Fruit fly (Drosophila melanogaster) whole organism, wandering third instar larva: ENCODE data around the gene oc.

Experiments used
- Dfd ChIP-seq: fragments of >200 bp; optimal IDR thresholded peaks from 2 replicates; lab custom pipeline; 2017; ENCODE audit warnings: missing biosample characterization, missing genetic modification characterization
- Hr83 ChIP-seq: fragments of 200-300 bp; sonication (Bioruptor generic); optimal IDR thresholded peaks from 2 replicates; lab custom pipeline; 2016; ENCODE audit warnings: missing biosample characterization, mild to moderate bottlenecking, missing genetic modification characterization, moderate library complexity; ENCODE audit not compliant: poor library complexity, severe bottlenecking
- Mio ChIP-seq: sonication (Bioruptor generic); optimal IDR thresholded peaks from 2 replicates; lab custom pipeline; 2016; ENCODE audit warnings: missing biosample characterization, missing genetic modification characterization
- Myc ChIP-seq: fragments of >200 bp; optimal IDR thresholded peaks from 2 replicates; lab custom pipeline; 2017
- dl ChIP-seq, 2 experiments: fragments of 175-275, 200-275 bp in 1 of 2; fragments of 200-275 bp in 1 of 2; sonication (Bioruptor generic); optimal IDR thresholded peaks; lab custom pipeline; 2018; ENCODE audit warnings: mild to moderate bottlenecking in 2 of 2, missing biosample characterization in 2 of 2, missing genetic modification characterization in 2 of 2, moderate library complexity in 2 of 2; ENCODE audit not compliant: partially characterized antibody in 2 of 2, insufficient read depth in 1 of 2
- dmrt93B ChIP-seq: fragments of 200-800 bp; sonication (Bioruptor generic); optimal IDR thresholded peaks from 2 replicates; lab custom pipeline; 2018; ENCODE audit warnings: missing biosample characterization, mild to moderate bottlenecking, missing genetic modification characterization
- ey ChIP-seq: fragments of 200-800 bp; sonication (Bioruptor generic); optimal IDR thresholded peaks from 2 replicates; lab custom pipeline; 2016; ENCODE audit warnings: missing biosample characterization, missing genetic modification characterization
- foxo ChIP-seq, 2 experiments: fragments of 200-800 bp; sonication (Bioruptor generic); optimal IDR thresholded peaks; 2 replicates in 1 of 2; 3 replicates in 1 of 2; lab custom pipeline; 2016 to 2017; ENCODE audit warnings: missing biosample characterization in 2 of 2, missing genetic modification characterization in 2 of 2

- TF ChIP-seq ey (GFP tag; lab: Kevin White, UChicago) = no peak
- TF ChIP-seq dl (GFP tag; optimal IDR thresholded peaks at IDR 0.05; lab: Kevin White, UChicago; ENCODE audit: insufficient read depth in 1 of 2, partially characterized antibody in 2 of 2) = no peak
- no peak for TF ChIP-seq Mio (GFP tag; lab: Kevin White, UChicago)
- TF ChIP-seq Dfd (GFP tag; lab: Kevin White, UChicago) = no peak
- no peak for TF ChIP-seq foxo (GFP tag; optimal IDR thresholded peaks at IDR 0.05; lab: Kevin White, UChicago)
- TF ChIP-seq Hr83 (GFP tag; lab: Kevin White, UChicago) = no peak
- no peak for TF ChIP-seq dmrt93B
- no peak for TF ChIP-seq Myc (lab: Kevin White, UChicago)
Measured at dm6 chrX:8634789-8635188, 15.7 kb downstream of the oc start.
